Worm (Caenorhabditis elegans) whole organism, L2 larva: ENCODE data around the gene R09H10.1.
A peak's percentile ranks its signal among the peaks of the same experiment; 100 is the strongest.

ENCODE experiments used
- C34F6.9 ChIP-seq: fragments of 150-350 bp; optimal IDR thresholded peaks from 2 replicates; lab custom pipeline; 2014; ENCODE audit warnings: missing biosample characterization, missing genetic modification characterization
- F13H6.1 ChIP-seq: sonication (generic microtip); optimal IDR thresholded peaks from 2 replicates; lab custom pipeline; 2016; ENCODE audit warnings: missing genetic modification characterization, missing compliant biosample characterization
- Y55F3AM.14 ChIP-seq: fragments of 200-800 bp; sonication (Bioruptor generic); optimal IDR thresholded peaks from 2 replicates; lab custom pipeline; 2018; ENCODE audit warnings: mild to moderate bottlenecking, missing genetic modification characterization, missing compliant biosample characterization
- alr-1 ChIP-seq: fragments of 150-350 bp; optimal IDR thresholded peaks from 2 replicates; lab custom pipeline; 2014; ENCODE audit warnings: missing biosample characterization, missing genetic modification characterization
- aly-2 ChIP-seq: fragments of 150-350 bp; optimal IDR thresholded peaks from 2 replicates; lab custom pipeline; 2014; ENCODE audit warnings: missing biosample characterization, missing genetic modification characterization
- blmp-1 ChIP-seq: sonication (generic microtip); optimal IDR thresholded peaks from 2 replicates; lab custom pipeline; 2017; ENCODE audit warnings: missing genetic modification characterization, mild to moderate bottlenecking, missing compliant biosample characterization, antibody characterized with exemption, moderate library complexity; ENCODE audit not compliant: insufficient read depth
- ceh-16 ChIP-seq: fragments of 150-350 bp; optimal IDR thresholded peaks from 2 replicates; lab custom pipeline; 2014; ENCODE audit warnings: missing biosample characterization, missing genetic modification characterization
- ceh-82 ChIP-seq: fragments of 150-350 bp; optimal IDR thresholded peaks from 2 replicates; lab custom pipeline; 2014; ENCODE audit warnings: missing biosample characterization, missing genetic modification characterization
- crh-2 ChIP-seq: sonication (generic microtip); optimal IDR thresholded peaks from 2 replicates; lab custom pipeline; 2017; ENCODE audit warnings: missing biosample characterization, missing genetic modification characterization
- egl-27 ChIP-seq: sonication (generic microtip); optimal IDR thresholded peaks from 3 replicates; lab custom pipeline; 2017; ENCODE audit warnings: missing biosample characterization, missing genetic modification reagents, missing genetic modification characterization
- elt-1 ChIP-seq: fragments of 150-350 bp; optimal IDR thresholded peaks from 2 replicates; lab custom pipeline; 2014; ENCODE audit warnings: missing biosample characterization, missing genetic modification characterization
- elt-3 ChIP-seq: sonication (generic microtip); optimal IDR thresholded peaks from 2 replicates; lab custom pipeline; 2017; ENCODE audit warnings: missing biosample characterization, missing genetic modification characterization
- fos-1 ChIP-seq: fragments of 150-350 bp; optimal IDR thresholded peaks from 2 replicates; lab custom pipeline; 2014; ENCODE audit warnings: missing biosample characterization, missing genetic modification characterization
- lin-11 ChIP-seq: fragments of 150-350 bp; sonication (generic microtip); optimal IDR thresholded peaks from 2 replicates; lab custom pipeline; 2014; ENCODE audit warnings: missing biosample characterization, missing genetic modification characterization, inconsistent platforms, mixed read lengths
- lin-13 ChIP-seq: fragments of 150-350 bp; optimal IDR thresholded peaks from 2 replicates; lab custom pipeline; 2014; ENCODE audit warnings: missing biosample characterization, missing genetic modification reagents, missing genetic modification characterization
- lsy-2 ChIP-seq, 2 experiments: fragments of 150-350 bp in 1 of 2; sonication (generic microtip) in 1 of 2; optimal IDR thresholded peaks; 2 replicates each; lab custom pipeline; 2014 to 2017; ENCODE audit warnings: missing biosample characterization in 2 of 2, missing genetic modification characterization in 2 of 2
- mab-5 ChIP-seq: fragments of 150-350 bp; optimal IDR thresholded peaks from 2 replicates; lab custom pipeline; 2014; ENCODE audit warnings: missing biosample characterization, missing genetic modification characterization
- mdl-1 ChIP-seq, 2 experiments: fragments of 150-350 bp in 1 of 2; sonication (generic microtip) in 1 of 2; optimal IDR thresholded peaks; 2 replicates each; lab custom pipeline; 2017; ENCODE audit warnings: missing biosample characterization in 2 of 2, missing genetic modification characterization in 2 of 2
- nhr-237 ChIP-seq: fragments of 150-350 bp; optimal IDR thresholded peaks from 2 replicates; lab custom pipeline; 2014; ENCODE audit warnings: missing biosample characterization, missing genetic modification characterization
- nhr-25 ChIP-seq: fragments of 150-350 bp; sonication (generic microtip); optimal IDR thresholded peaks from 3 replicates; lab custom pipeline; 2014; ENCODE audit warnings: missing biosample characterization, missing genetic modification characterization
- nhr-6 ChIP-seq: fragments of 150-350 bp; optimal IDR thresholded peaks from 2 replicates; lab custom pipeline; 2014; ENCODE audit warnings: missing biosample characterization, missing genetic modification characterization
- nhr-77 ChIP-seq: fragments of 150-350 bp; optimal IDR thresholded peaks from 2 replicates; lab custom pipeline; 2014; ENCODE audit warnings: missing biosample characterization, missing genetic modification characterization
- peb-1 ChIP-seq: fragments of 150-350 bp; optimal IDR thresholded peaks from 2 replicates; lab custom pipeline; 2014; ENCODE audit warnings: missing biosample characterization, missing genetic modification characterization
- sem-4 ChIP-seq: fragments of 150-350 bp; optimal IDR thresholded peaks from 2 replicates; lab custom pipeline; 2014; ENCODE audit warnings: missing biosample characterization, missing genetic modification reagents, missing genetic modification characterization
- sma-3 ChIP-seq: sonication (generic microtip); optimal IDR thresholded peaks from 2 replicates; lab custom pipeline; 2016; ENCODE audit warnings: missing genetic modification reagents, missing genetic modification characterization, missing compliant biosample characterization
- snpc-4 ChIP-seq: fragments of 150-350 bp; optimal IDR thresholded peaks from 2 replicates; lab custom pipeline; 2014; ENCODE audit warnings: missing biosample characterization, missing genetic modification characterization
- unc-39 ChIP-seq: fragments of 150-350 bp; optimal IDR thresholded peaks from 2 replicates; lab custom pipeline; 2014; ENCODE audit warnings: missing biosample characterization, missing genetic modification characterization
- unc-55 ChIP-seq: fragments of 150-350 bp; sonication (generic microtip); optimal IDR thresholded peaks from 3 replicates; lab custom pipeline; 2014; ENCODE audit warnings: missing biosample characterization, missing genetic modification reagents, missing genetic modification characterization
- zag-1 ChIP-seq: fragments of 150-350 bp; optimal IDR thresholded peaks from 2 replicates; lab custom pipeline; 2014; ENCODE audit warnings: missing biosample characterization, missing genetic modification characterization
- ztf-1 ChIP-seq: fragments of 200-800 bp; sonication (Bioruptor generic); conservative IDR thresholded peaks from 2 replicates; pipeline ENCODE4 v1.3.6; 2022; ENCODE audit warnings: missing genetic modification characterization, missing compliant biosample characterization
- ztf-11 ChIP-seq: sonication (generic microtip); optimal IDR thresholded peaks from 2 replicates; lab custom pipeline; 2017; ENCODE audit warnings: missing biosample characterization, missing genetic modification characterization
- ztf-4 ChIP-seq: fragments of 150-350 bp; optimal IDR thresholded peaks from 2 replicates; lab custom pipeline; 2014; ENCODE audit warnings: missing biosample characterization, missing genetic modification characterization

R09H10.1 gene

DNA sequence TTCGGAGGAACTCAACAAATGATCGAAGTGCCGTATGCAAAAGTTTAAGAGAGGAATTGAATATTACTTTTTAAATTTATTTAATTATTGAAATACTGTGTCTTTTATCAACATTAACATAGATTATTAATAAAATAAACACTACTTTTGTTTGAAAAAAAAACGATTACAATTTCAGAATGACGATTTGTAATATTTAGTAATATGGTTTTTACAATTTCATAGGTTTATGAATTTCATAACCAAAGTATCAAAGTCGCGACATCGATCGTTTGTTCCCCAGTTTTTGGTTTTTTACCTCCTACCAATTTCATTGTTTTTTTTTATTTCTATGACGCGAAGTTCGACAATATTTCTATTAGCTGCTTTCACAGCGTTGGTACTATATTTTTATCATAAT, at the start of gene R09H10.1:
Gene R09H10.1, plus strand, starts transcription at position 301 of the 400 bp plus-strand sequence.
- TF ChIP-seq snpc-4 (tag; lab: Kevin White, UChicago) (no peak), ceh-82 (tag; lab: Kevin White, UChicago) (no peak), lsy-2 (tag; optimal IDR thresholded peaks at IDR 0.05; lab: Kevin White, UChicago) (no peak), unc-39 (tag; lab: Kevin White, UChicago) (no peak)

DNA sequence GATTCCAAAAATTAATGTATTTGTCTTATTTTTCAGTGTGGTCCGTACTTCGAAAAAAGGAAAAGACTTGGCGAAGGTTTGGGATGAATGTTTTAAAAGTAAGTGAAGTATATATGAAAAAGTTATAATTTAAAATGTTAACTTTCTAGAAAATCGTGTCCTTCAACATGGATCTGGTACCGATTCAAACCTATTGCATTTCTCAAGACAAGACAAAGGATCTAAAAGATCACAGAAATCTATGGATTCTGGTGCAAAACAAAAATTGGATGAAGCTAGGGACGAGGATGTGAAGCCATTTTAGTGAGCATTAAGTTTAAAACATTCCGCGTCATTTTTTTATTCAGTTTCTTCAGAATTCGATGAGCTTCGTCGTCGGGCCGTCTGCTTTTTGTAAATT, 45.1 kb upstream of the R09H10.1 start, which contains the start of gene zim-2:
Gene zim-2, plus strand, starts transcription at position 301 of the 400 bp plus-strand sequence.
- no peak for TF ChIP-seq alr-1

DNA sequence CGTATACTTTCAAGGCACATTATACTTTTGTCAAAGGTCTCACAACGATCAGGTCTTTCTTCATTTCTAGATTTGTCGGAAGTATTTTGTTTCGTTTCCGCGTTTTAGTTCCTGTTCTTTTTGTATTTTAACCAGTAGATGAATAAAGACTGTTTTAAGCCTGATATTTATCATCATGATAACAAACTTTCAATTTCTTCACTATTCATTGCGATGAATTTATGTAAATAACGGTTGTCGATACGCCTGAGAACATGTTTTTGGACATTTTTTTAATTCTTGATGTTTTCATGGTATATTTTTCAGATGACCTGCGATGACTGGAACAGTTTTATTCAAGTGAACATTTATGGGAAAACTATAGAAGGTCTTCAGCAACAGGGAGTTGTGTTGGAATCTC, 41.7 kb upstream of the R09H10.1 start, which contains the start of gene zim-3:
Gene zim-3, plus strand, starts transcription at position 301 of the 400 bp plus-strand sequence.
- TF ChIP-seq crh-2 (no peak), nhr-237 (no peak), mab-5 (tag; lab: Kevin White, UChicago) (no peak), mdl-1 (tag; optimal IDR thresholded peaks at IDR 0.05; lab: Kevin White, UChicago) (no peak), Y55F3AM.14 (GFP tag; lab: Kevin White, UChicago) (no peak)

DNA sequence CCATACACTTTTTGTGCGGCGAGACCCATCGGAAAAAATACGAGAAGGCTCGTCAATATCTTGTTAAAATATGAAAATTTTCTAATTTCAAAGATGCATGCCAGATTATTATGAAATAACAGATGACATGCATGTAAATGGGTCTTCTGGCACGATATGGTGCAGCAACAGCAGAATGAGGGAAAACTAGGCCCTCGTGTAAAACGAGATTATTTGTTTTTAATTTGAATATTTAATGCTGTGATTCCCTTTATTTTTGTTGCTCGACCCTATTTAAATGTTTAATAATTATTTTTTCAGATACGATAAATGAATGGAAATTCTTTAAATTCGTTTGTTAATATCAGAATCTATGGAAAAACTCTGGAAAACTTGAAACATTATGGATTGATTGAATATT, 38.5 kb upstream of the R09H10.1 start, which contains the start of gene him-8:
Gene him-8, plus strand, starts transcription at position 301 of the 400 bp plus-strand sequence.
- TF ChIP-seq unc-55 (GFP tag; lab: Kevin White, UChicago) (peak; percentile 5), lin-11 (tag; lab: Kevin White, UChicago) (no peak)

DNA sequence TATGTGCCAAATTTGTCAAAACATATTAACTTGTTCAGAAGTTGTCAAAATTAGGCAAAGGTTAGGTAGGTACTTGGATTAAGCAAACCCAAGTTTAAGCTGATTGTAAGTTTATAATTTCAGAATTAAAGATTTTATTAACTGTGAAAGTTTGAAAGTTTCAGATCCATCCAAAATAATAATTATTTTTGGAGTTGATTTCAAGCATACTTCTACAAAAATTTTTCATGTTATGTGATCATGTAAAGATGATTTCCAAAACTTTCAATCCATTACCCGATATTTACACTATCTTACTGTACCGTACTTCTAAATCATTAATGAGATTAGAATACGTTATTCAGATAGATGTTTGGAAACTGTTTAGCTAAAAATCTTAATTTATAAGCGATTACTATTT, 35.5 kb upstream of the R09H10.1 start:
- TF ChIP-seq sma-3, result no peak
- TF ChIP-seq elt-1, result no peak

DNA sequence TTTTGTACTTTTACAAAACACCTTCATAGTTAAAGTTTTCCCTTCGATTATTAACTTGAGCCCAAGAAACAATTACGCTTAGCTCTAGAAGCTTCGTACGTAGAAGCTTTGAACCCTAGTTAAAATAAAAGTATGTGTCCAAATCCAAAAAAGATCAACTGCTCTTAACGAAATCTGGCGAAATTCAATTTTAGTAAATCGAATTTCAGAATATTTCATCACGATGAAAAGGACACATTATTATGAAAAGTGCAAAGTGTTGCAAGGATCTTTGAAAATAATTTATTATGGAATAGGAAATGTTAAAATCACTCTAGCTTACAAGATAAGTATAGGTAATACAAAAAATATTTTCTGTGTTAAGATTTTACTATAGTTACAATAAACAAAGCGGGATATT, 34.8 kb upstream of the R09H10.1 start:
- TF ChIP-seq ztf-11 (tag; lab: Kevin White, UChicago) (no peak), egl-27 (no peak), fos-1 (tag; lab: Kevin White, UChicago) (no peak), zag-1 (tag; lab: Kevin White, UChicago) (no peak), nhr-237 (no peak), aly-2 (tag; lab: Kevin White, UChicago) (no peak), ztf-4 (tag; lab: Kevin White, UChicago) (no peak), nhr-25 (tag; lab: Kevin White, UChicago) (no peak), nhr-77 (no peak), mdl-1 (tag; optimal IDR thresholded peaks at IDR 0.05; lab: Kevin White, UChicago) (no peak), ztf-1 (no peak), F13H6.1 (tag; lab: Kevin White, UChicago) (no peak), blmp-1 (tag; lab: Kevin White, UChicago) (no peak)

DNA sequence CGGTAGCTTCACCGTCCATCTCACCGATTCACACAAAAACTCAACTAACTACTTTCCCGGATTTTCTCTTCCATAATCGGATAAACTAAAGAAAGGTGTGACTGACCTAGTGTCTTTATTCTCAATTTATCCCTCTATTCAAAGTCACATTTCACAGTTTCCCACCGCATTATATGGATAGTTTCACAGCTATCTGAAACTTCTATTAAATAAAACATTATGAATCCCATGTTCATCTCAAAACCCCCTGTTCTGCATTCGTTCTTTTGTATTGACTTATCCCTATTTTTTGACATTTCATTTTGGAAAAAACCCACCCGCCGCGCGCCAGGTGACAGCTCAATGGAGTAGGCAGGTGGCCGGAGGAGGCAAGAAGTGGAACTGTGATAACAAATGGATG, 32.3 kb upstream of the R09H10.1 start:
- no peak for TF ChIP-seq sem-4
- no peak for TF ChIP-seq nhr-6
- TF ChIP-seq ceh-16 (tag; lab: Kevin White, UChicago), result no peak
- TF ChIP-seq ztf-1, result no peak
- TF ChIP-seq elt-1, result no peak
- TF ChIP-seq C34F6.9 (tag; lab: Kevin White, UChicago), result no peak
- no peak for TF ChIP-seq snpc-4 (tag; lab: Kevin White, UChicago)
- no peak for TF ChIP-seq nhr-77
- no peak for TF ChIP-seq lin-13
- no peak for TF ChIP-seq elt-3 (tag; lab: Kevin White, UChicago)

DNA sequence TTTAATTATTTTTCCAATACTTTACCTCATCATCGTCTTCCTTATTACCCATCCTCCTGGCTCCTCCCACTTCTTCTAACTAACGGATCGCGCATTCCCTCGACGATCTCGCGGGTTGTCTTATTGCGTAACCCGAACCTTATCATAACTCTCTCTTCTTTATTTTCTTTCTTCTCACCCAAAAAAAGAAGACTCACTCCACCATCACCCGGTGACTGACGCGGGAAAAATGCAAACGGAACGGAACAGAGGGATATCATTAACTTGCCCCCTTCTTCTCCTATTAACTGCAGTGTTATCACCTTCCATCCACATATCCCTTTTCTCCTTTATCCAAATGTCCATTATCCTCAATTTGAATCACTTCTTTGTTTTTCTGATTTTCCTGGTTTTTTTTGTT, 30.0 kb upstream of the R09H10.1 start:
- TF ChIP-seq fos-1 (tag; lab: Kevin White, UChicago) (peak; percentile 4), peb-1 (tag; lab: Kevin White, UChicago) (no peak)
- TF ChIP-seq, all 48 proteins: peak for 1
